Worm (Caenorhabditis elegans) whole organism, L2 larva: ENCODE results near the gene srh-87.

ENCODE experiments used
- F13H6.1 ChIP-seq: sonication (generic microtip); optimal IDR thresholded peaks from 2 replicates; lab custom pipeline; 2016; ENCODE audit warnings: missing genetic modification characterization, missing compliant biosample characterization
- Y55F3AM.14 ChIP-seq: fragments of 200-800 bp; sonication (Bioruptor generic); optimal IDR thresholded peaks from 2 replicates; lab custom pipeline; 2018; ENCODE audit warnings: mild to moderate bottlenecking, missing genetic modification characterization, missing compliant biosample characterization
- ZK546.5 ChIP-seq: sonication (generic microtip); optimal IDR thresholded peaks from 2 replicates; lab custom pipeline; 2017; ENCODE audit warnings: missing biosample characterization, missing genetic modification characterization
- alr-1 ChIP-seq: fragments of 150-350 bp; optimal IDR thresholded peaks from 2 replicates; lab custom pipeline; 2014; ENCODE audit warnings: missing biosample characterization, missing genetic modification characterization
- aly-2 ChIP-seq: fragments of 150-350 bp; optimal IDR thresholded peaks from 2 replicates; lab custom pipeline; 2014; ENCODE audit warnings: missing biosample characterization, missing genetic modification characterization
- ama-1 ChIP-seq: fragments of 150-350 bp; optimal IDR thresholded peaks from 2 replicates; lab custom pipeline; 2018; ENCODE audit warnings: inconsistent platforms
- ceh-82 ChIP-seq: fragments of 150-350 bp; optimal IDR thresholded peaks from 2 replicates; lab custom pipeline; 2014; ENCODE audit warnings: missing biosample characterization, missing genetic modification characterization
- crh-2 ChIP-seq: sonication (generic microtip); optimal IDR thresholded peaks from 2 replicates; lab custom pipeline; 2017; ENCODE audit warnings: missing biosample characterization, missing genetic modification characterization
- dmd-4 ChIP-seq: sonication (generic microtip); optimal IDR thresholded peaks from 2 replicates; lab custom pipeline; 2017; ENCODE audit warnings: missing biosample characterization, missing genetic modification characterization
- egl-27 ChIP-seq: sonication (generic microtip); optimal IDR thresholded peaks from 3 replicates; lab custom pipeline; 2017; ENCODE audit warnings: missing biosample characterization, missing genetic modification reagents, missing genetic modification characterization
- elt-1 ChIP-seq: fragments of 150-350 bp; optimal IDR thresholded peaks from 2 replicates; lab custom pipeline; 2014; ENCODE audit warnings: missing biosample characterization, missing genetic modification characterization
- elt-3 ChIP-seq: sonication (generic microtip); optimal IDR thresholded peaks from 2 replicates; lab custom pipeline; 2017; ENCODE audit warnings: missing biosample characterization, missing genetic modification characterization
- fos-1 ChIP-seq: fragments of 150-350 bp; optimal IDR thresholded peaks from 2 replicates; lab custom pipeline; 2014; ENCODE audit warnings: missing biosample characterization, missing genetic modification characterization
- lin-11 ChIP-seq: fragments of 150-350 bp; sonication (generic microtip); optimal IDR thresholded peaks from 2 replicates; lab custom pipeline; 2014; ENCODE audit warnings: missing biosample characterization, missing genetic modification characterization, inconsistent platforms, mixed read lengths
- lin-13 ChIP-seq: fragments of 150-350 bp; optimal IDR thresholded peaks from 2 replicates; lab custom pipeline; 2014; ENCODE audit warnings: missing biosample characterization, missing genetic modification reagents, missing genetic modification characterization
- lin-39 ChIP-seq: fragments of 150-350 bp; optimal IDR thresholded peaks from 2 replicates; lab custom pipeline; 2014; ENCODE audit warnings: missing biosample characterization, missing genetic modification reagents, missing genetic modification characterization
- lsy-2 ChIP-seq, 2 experiments: fragments of 150-350 bp in 1 of 2; sonication (generic microtip) in 1 of 2; optimal IDR thresholded peaks; 2 replicates each; lab custom pipeline; 2014 to 2017; ENCODE audit warnings: missing biosample characterization in 2 of 2, missing genetic modification characterization in 2 of 2
- mab-5 ChIP-seq: fragments of 150-350 bp; optimal IDR thresholded peaks from 2 replicates; lab custom pipeline; 2014; ENCODE audit warnings: missing biosample characterization, missing genetic modification characterization
- mbf-1 ChIP-seq: sonication (generic microtip); optimal IDR thresholded peaks from 2 replicates; lab custom pipeline; 2017; ENCODE audit warnings: missing biosample characterization, missing genetic modification characterization
- mdl-1 ChIP-seq, 2 experiments: fragments of 150-350 bp in 1 of 2; sonication (generic microtip) in 1 of 2; optimal IDR thresholded peaks; 2 replicates each; lab custom pipeline; 2017; ENCODE audit warnings: missing biosample characterization in 2 of 2, missing genetic modification characterization in 2 of 2
- nhr-10 ChIP-seq: sonication (generic microtip); optimal IDR thresholded peaks from 2 replicates; lab custom pipeline; 2017; ENCODE audit warnings: missing biosample characterization, missing genetic modification characterization
- nhr-129 ChIP-seq: fragments of 150-350 bp; optimal IDR thresholded peaks from 2 replicates; lab custom pipeline; 2014; ENCODE audit warnings: missing biosample characterization, missing genetic modification characterization
- nhr-21 ChIP-seq: fragments of 150-350 bp; optimal IDR thresholded peaks from 2 replicates; lab custom pipeline; 2014; ENCODE audit warnings: missing biosample characterization, missing genetic modification characterization
- nhr-237 ChIP-seq: fragments of 150-350 bp; optimal IDR thresholded peaks from 2 replicates; lab custom pipeline; 2014; ENCODE audit warnings: missing biosample characterization, missing genetic modification characterization
- nhr-25 ChIP-seq: fragments of 150-350 bp; sonication (generic microtip); optimal IDR thresholded peaks from 3 replicates; lab custom pipeline; 2014; ENCODE audit warnings: missing biosample characterization, missing genetic modification characterization
- nhr-6 ChIP-seq: fragments of 150-350 bp; optimal IDR thresholded peaks from 2 replicates; lab custom pipeline; 2014; ENCODE audit warnings: missing biosample characterization, missing genetic modification characterization
- nhr-77 ChIP-seq: fragments of 150-350 bp; optimal IDR thresholded peaks from 2 replicates; lab custom pipeline; 2014; ENCODE audit warnings: missing biosample characterization, missing genetic modification characterization
- peb-1 ChIP-seq: fragments of 150-350 bp; optimal IDR thresholded peaks from 2 replicates; lab custom pipeline; 2014; ENCODE audit warnings: missing biosample characterization, missing genetic modification characterization
- sem-4 ChIP-seq: fragments of 150-350 bp; optimal IDR thresholded peaks from 2 replicates; lab custom pipeline; 2014; ENCODE audit warnings: missing biosample characterization, missing genetic modification reagents, missing genetic modification characterization
- sma-3 ChIP-seq: sonication (generic microtip); optimal IDR thresholded peaks from 2 replicates; lab custom pipeline; 2016; ENCODE audit warnings: missing genetic modification reagents, missing genetic modification characterization, missing compliant biosample characterization
- sma-9 ChIP-seq, 2 experiments: fragments of 150-350 bp in 1 of 2; sonication (generic microtip) in 1 of 2; optimal IDR thresholded peaks; 2 replicates each; lab custom pipeline; 2014 to 2016; ENCODE audit warnings: missing genetic modification characterization in 2 of 2, mild to moderate bottlenecking in 1 of 2, missing biosample characterization in 1 of 2, missing compliant biosample characterization in 1 of 2, missing genetic modification reagents in 1 of 2, moderate library complexity in 1 of 2
- unc-39 ChIP-seq: fragments of 150-350 bp; optimal IDR thresholded peaks from 2 replicates; lab custom pipeline; 2014; ENCODE audit warnings: missing biosample characterization, missing genetic modification characterization
- unc-55 ChIP-seq: fragments of 150-350 bp; sonication (generic microtip); optimal IDR thresholded peaks from 3 replicates; lab custom pipeline; 2014; ENCODE audit warnings: missing biosample characterization, missing genetic modification reagents, missing genetic modification characterization
- unc-62 ChIP-seq: fragments of 150-350 bp; optimal IDR thresholded peaks from 2 replicates; lab custom pipeline; 2014; ENCODE audit warnings: missing biosample characterization, missing genetic modification reagents, missing genetic modification characterization
- ztf-1 ChIP-seq: fragments of 200-800 bp; sonication (Bioruptor generic); conservative IDR thresholded peaks from 2 replicates; pipeline ENCODE4 v1.3.6; 2022; ENCODE audit warnings: missing genetic modification characterization, missing compliant biosample characterization
- ztf-11 ChIP-seq: sonication (generic microtip); optimal IDR thresholded peaks from 2 replicates; lab custom pipeline; 2017; ENCODE audit warnings: missing biosample characterization, missing genetic modification characterization

The srh-87 gene

DNA sequence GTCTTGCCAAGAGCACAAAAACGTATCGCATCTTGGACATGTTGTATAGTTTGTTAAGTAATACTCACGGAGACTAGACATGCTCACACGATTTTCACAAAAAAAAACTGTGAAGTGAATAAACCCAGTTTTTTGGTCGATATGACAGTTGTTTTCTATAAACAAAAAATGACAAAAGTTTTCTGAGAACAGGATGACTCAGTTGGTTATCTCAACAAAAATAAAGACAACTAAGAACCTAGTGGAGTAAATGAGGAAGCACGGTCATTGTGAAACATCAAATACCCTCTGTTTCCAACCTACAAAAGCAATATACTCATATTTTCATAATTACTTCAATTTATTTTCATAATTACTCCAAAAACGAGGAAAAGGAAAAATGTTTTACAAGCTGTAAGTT lies at the start of gene srh-87:
TSS of gene srh-87 (minus strand) at position 101 of the 400 bp plus-strand sequence.
- TF ChIP-seq lin-39 (tag; lab: Kevin White, UChicago) (no peak), sma-3 (GFP tag; lab: Kevin White, UChicago) (no peak), lin-13 (no peak), lsy-2 (tag; optimal IDR thresholded peaks at IDR 0.05; lab: Kevin White, UChicago) (no peak), nhr-129 (tag; lab: Kevin White, UChicago) (no peak), fos-1 (tag; lab: Kevin White, UChicago) (no peak), F13H6.1 (no peak), unc-39 (tag; lab: Kevin White, UChicago) (no peak), elt-3 (tag; lab: Kevin White, UChicago) (no peak), dmd-4 (no peak), mdl-1 (tag; optimal IDR thresholded peaks at IDR 0.05; lab: Kevin White, UChicago) (no peak), aly-2 (tag; lab: Kevin White, UChicago) (no peak), ztf-1 (GFP tag; lab: Robert Waterston, UW) (no peak)

DNA sequence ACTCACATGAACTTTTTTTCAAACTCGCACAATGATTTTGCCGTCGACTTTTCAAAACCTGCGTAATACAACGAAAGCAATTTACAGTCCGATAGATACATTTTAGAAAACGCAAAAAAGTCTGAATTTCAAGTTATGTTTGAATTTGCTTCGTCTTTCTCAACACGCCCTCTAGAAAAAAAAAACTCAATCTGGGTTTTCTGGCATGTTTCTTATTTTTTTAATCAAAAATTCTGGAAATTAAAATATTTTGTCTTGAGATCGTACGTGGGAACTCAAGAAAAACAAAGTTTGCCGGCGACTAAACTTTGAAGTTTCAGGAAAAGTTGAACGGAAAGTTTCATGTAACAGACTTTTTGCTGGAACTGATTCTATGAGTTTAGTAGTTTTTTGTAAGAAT lies 48.3 kb upstream of the srh-87 start, which contains the start of gene srw-115:
TSS of gene srw-115 (minus strand) at position 101 of the 400 bp plus-strand sequence.
- TF ChIP-seq peb-1 (tag; lab: Kevin White, UChicago) = no peak
- TF ChIP-seq ama-1 (lab: Kevin White, UChicago) = no peak
- no peak for TF ChIP-seq crh-2 (tag; lab: Kevin White, UChicago)
- no peak for TF ChIP-seq ztf-11 (tag; lab: Kevin White, UChicago)
- TF ChIP-seq Y55F3AM.14 (GFP tag; lab: Kevin White, UChicago) = no peak
- TF ChIP-seq ZK546.5 (tag; lab: Kevin White, UChicago) = no peak
- TF ChIP-seq nhr-6 (tag; lab: Kevin White, UChicago) = no peak
- no peak for TF ChIP-seq nhr-77
- no peak for TF ChIP-seq mbf-1 (tag; lab: Kevin White, UChicago)
- TF ChIP-seq egl-27 (tag; lab: Kevin White, UChicago) = no peak
- no peak for TF ChIP-seq ztf-1 (GFP tag; lab: Robert Waterston, UW)
- TF ChIP-seq fos-1 (tag; lab: Kevin White, UChicago) = no peak
- no peak for TF ChIP-seq elt-3 (tag; lab: Kevin White, UChicago)
- no peak for TF ChIP-seq mab-5
- no peak for TF ChIP-seq lsy-2 (tag; optimal IDR thresholded peaks at IDR 0.05; lab: Kevin White, UChicago)
- TF ChIP-seq nhr-10 = no peak
- TF ChIP-seq sem-4 (tag; lab: Kevin White, UChicago) = no peak
- TF ChIP-seq sma-3 (GFP tag; lab: Kevin White, UChicago) = no peak
- no peak for TF ChIP-seq mdl-1 (tag; optimal IDR thresholded peaks at IDR 0.05; lab: Kevin White, UChicago)
- TF ChIP-seq dmd-4 = no peak

DNA sequence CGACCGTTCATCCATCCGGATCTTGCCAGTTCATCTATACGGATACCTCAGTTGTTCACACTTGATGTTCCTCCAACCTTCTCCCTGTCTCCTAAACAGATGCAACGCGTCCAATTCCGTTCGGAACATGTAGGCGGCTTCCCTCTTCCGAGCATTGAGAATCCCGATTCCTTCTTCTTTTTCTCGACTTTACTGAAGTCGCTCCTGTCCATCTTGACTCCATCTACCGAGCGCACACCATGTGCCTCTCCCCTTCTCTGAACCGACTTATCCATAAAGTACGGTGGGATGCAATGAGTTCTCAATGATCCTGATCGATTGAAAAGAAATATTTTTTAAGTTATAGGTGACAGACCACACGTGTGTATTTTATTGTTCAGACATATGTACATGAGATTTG lies 46.6 kb upstream of the srh-87 start:
- TF ChIP-seq lsy-2 (tag; optimal IDR thresholded peaks at IDR 0.05; lab: Kevin White, UChicago) (no peak), lin-13 (no peak)
- TF ChIP-seq, all 48 proteins: peak for 0

DNA sequence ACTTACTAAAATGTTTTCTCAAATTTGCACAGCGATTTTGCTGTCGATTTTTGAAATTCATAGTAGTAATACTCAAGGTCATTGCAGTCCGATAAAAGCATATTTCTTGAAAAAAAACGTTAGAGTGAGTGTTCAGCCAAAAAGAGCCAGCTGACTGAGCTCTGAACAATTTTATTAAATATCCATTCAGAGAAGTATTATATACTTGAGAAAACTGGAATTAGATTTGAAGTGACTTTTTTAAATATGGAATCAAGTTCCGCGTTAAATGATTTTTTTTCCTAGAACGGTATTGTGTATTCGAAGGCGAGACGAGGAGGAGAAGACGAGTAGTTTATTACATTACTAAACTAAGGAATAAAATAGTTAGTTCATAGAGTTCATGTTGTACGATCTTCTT lies 46.0 kb upstream of the srh-87 start, which contains the start of gene srw-121:
TSS of gene srw-121 (minus strand) at position 101 of the 400 bp plus-strand sequence.
- no peak for TF ChIP-seq mdl-1 (tag; optimal IDR thresholded peaks at IDR 0.05; lab: Kevin White, UChicago)
- TF ChIP-seq alr-1 (tag; lab: Kevin White, UChicago) = no peak
- no peak for TF ChIP-seq unc-62 (GFP tag; lab: Kevin White, UChicago)

DNA sequence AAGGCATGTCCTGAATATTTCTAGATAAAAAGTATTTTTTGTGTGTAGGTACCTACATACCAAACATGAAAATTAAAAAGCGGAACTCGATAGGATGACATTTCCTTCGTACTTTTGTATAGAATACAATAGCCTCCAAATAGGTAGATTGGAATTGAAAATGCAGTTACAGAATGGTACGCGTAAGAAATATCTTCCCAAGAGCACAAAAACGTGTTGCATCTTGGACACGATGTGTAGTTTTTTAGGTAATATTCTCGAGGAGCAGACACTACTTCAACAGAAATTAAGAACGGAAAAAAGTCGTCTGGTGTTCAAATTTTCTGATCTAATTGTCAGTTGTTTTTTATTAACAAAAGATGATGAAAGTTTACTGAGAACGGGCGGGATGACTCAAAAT lies 41.9 kb upstream of the srh-87 start, which contains the start of gene srh-85:
TSS of gene srh-85 (minus strand) at position 101 of the 400 bp plus-strand sequence.
- TF ChIP-seq ztf-11 (tag; lab: Kevin White, UChicago) (no peak), peb-1 (tag; lab: Kevin White, UChicago) (no peak), nhr-77 (no peak)

DNA sequence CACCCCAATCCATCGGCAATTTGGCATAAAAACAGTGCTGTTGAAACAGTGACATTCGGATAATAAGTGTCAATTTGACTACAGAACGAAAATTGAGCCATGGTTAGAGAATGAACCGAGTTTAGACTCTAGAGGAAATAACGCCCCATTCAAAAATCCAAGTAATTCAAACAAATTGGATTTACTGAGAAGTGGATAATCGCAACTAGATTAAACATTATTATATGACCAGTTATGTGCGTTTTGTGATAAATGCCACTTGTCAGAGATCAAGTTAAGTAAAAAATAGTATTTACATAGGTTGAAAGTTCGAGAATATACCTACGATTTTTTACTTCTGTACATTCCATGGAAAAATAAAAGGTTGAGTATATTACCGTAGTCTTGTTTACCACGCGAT lies 39.8 kb upstream of the srh-87 start, which contains the start of gene srw-139:
TSS of gene srw-139 (minus strand) at position 101 of the 400 bp plus-strand sequence.
- TF ChIP-seq elt-1 (tag; lab: Kevin White, UChicago) (no peak), ceh-82 (tag; lab: Kevin White, UChicago) (no peak), nhr-237 (tag; lab: Kevin White, UChicago) (no peak), crh-2 (tag; lab: Kevin White, UChicago) (no peak), sma-9 (GFP tag; optimal IDR thresholded peaks at IDR 0.05; lab: Kevin White, UChicago) (no peak), sma-9 (tag; optimal IDR thresholded peaks at IDR 0.05; lab: Kevin White, UChicago) (no peak), egl-27 (tag; lab: Kevin White, UChicago) (no peak), unc-55 (no peak), lin-11 (tag; lab: Kevin White, UChicago) (no peak), nhr-25 (tag; lab: Kevin White, UChicago) (no peak), aly-2 (tag; lab: Kevin White, UChicago) (no peak), ama-1 (lab: Kevin White, UChicago) (no peak), lsy-2 (tag; optimal IDR thresholded peaks at IDR 0.05; lab: Kevin White, UChicago) (no peak), nhr-77 (no peak), mbf-1 (tag; lab: Kevin White, UChicago) (no peak), F13H6.1 (no peak), nhr-21 (tag; lab: Kevin White, UChicago) (no peak)
- TF ChIP-seq, all 48 proteins: peak for 0
